Fruit fly (Drosophila melanogaster) S2 (cell line): ENCODE results near the gene Ldaf1.

Experiments used
- CG8478 ChIP-seq: fragments of >200 bp; optimal IDR thresholded peaks from 2 replicates; lab custom pipeline; 2018
- CTCF ChIP-seq, 2 experiments: fragments of >200 bp; optimal IDR thresholded peaks; 2 replicates each; lab custom pipeline; 2018

DNA sequence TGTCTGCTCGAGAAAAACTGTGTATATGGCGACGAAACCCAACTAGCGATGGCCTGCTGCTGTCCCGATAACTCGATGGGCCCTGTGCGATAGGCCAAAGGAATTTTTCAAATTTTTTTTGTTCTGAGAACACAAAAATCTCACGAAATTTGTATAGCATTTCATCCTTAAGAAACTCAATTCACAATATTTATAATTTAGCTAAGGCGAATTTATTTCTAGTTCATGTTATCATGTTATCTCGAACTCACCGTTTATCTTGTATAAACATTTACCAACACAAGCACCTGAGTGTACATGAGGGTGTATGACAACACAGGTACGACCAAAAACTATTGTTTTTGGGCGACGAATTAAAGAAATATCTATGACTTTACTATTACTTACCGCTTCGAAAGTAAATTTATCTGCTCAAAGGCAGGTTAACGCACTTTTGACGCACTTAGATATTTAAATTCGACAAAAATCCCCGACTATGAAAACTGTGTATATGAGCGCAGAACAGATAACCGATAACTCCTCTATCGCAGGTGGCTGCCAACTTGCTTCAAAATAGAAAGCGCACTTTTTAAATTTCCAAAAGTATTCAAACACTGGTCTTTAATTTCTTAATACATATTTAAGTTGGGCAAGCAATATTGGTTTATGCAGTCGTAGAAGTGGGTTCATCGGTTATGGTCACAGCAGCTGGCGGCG, 1.4 kb downstream of the Ldaf1 start, which contains the start of gene arm:
- no peak for TF ChIP-seq CG8478 (lab: Kevin White, UChicago)
- TF ChIP-seq CTCF (optimal IDR thresholded peaks at IDR 0.05; lab: Kevin White, UChicago): no peak
